Worm (Caenorhabditis elegans) whole organism, L1 larva: ENCODE results near the gene bgnt-1.1.

Source experiments
- C04F5.9 ChIP-seq: sonication (generic microtip); optimal IDR thresholded peaks from 2 replicates; lab custom pipeline; 2016; ENCODE audit warnings: missing genetic modification characterization, missing compliant biosample characterization
- C34B4.2 ChIP-seq: sonication (generic microtip); optimal IDR thresholded peaks from 2 replicates; lab custom pipeline; 2017; ENCODE audit warnings: mild to moderate bottlenecking, missing genetic modification characterization, missing compliant biosample characterization
- F16B12.6 ChIP-seq: fragments of 150-350 bp; optimal IDR thresholded peaks from 2 replicates; lab custom pipeline; 2014; ENCODE audit warnings: missing biosample characterization, missing genetic modification characterization
- ama-1 ChIP-seq: fragments of 150-350 bp; optimal IDR thresholded peaks from 2 replicates; lab custom pipeline; 2014
- ceh-8 ChIP-seq: fragments of 200-800 bp; sonication (Bioruptor generic); optimal IDR thresholded peaks from 2 replicates; lab custom pipeline; 2018; ENCODE audit warnings: mild to moderate bottlenecking, missing genetic modification characterization, moderate library complexity, missing compliant biosample characterization
- ceh-90 ChIP-seq: sonication (generic microtip); optimal IDR thresholded peaks from 2 replicates; lab custom pipeline; 2016; ENCODE audit warnings: missing genetic modification characterization, missing compliant biosample characterization
- ces-1 ChIP-seq: fragments of 150-350 bp; optimal IDR thresholded peaks from 2 replicates; lab custom pipeline; 2014; ENCODE audit warnings: missing biosample characterization, missing genetic modification reagents, missing genetic modification characterization
- dsc-1 ChIP-seq: sonication (generic microtip); optimal IDR thresholded peaks from 2 replicates; lab custom pipeline; 2016; ENCODE audit warnings: mild to moderate bottlenecking, missing genetic modification characterization, missing compliant biosample characterization
- efl-1 ChIP-seq, 4 experiments: fragments of 150-350 bp; optimal IDR thresholded peaks in 3 of 4; peaks in 1 of 4; 1 replicate in 1 of 4; 2 replicates in 3 of 4; lab custom pipeline; 2014; ENCODE audit warnings: missing biosample characterization in 2 of 4, missing genetic modification characterization in 2 of 4, missing genetic modification reagents in 2 of 4
- efl-3 ChIP-seq: fragments of 200-800 bp; sonication (Bioruptor generic); optimal IDR thresholded peaks from 2 replicates; lab custom pipeline; 2018; ENCODE audit warnings: mild to moderate bottlenecking, missing genetic modification characterization, missing compliant biosample characterization
- elt-2 ChIP-seq: sonication (generic microtip); optimal IDR thresholded peaks from 2 replicates; lab custom pipeline; 2016; ENCODE audit warnings: missing genetic modification characterization, mild to moderate bottlenecking, inconsistent platforms, missing compliant biosample characterization, missing genetic modification reagents
- fkh-10 ChIP-seq: sonication (generic microtip); optimal IDR thresholded peaks from 2 replicates; lab custom pipeline; 2017; ENCODE audit warnings: missing biosample characterization, missing genetic modification reagents, missing genetic modification characterization
- fkh-4 ChIP-seq: sonication (generic microtip); optimal IDR thresholded peaks from 2 replicates; lab custom pipeline; 2016; ENCODE audit warnings: missing compliant biosample characterization, missing genetic modification characterization, borderline replicate concordance
- hlh-4 ChIP-seq: sonication (generic microtip); optimal IDR thresholded peaks from 2 replicates; lab custom pipeline; 2016; ENCODE audit warnings: mild to moderate bottlenecking, missing genetic modification characterization, missing compliant biosample characterization
- hpl-2 ChIP-seq: fragments of 150-350 bp; optimal IDR thresholded peaks from 2 replicates; lab custom pipeline; 2014; ENCODE audit warnings: missing biosample characterization, missing genetic modification reagents, missing genetic modification characterization
- lin-14 ChIP-seq: fragments of 200-800 bp; sonication (Bioruptor generic); optimal IDR thresholded peaks from 2 replicates; lab custom pipeline; 2018; ENCODE audit warnings: mild to moderate bottlenecking, missing genetic modification characterization, moderate library complexity, missing compliant biosample characterization
- lin-35 ChIP-seq, 2 experiments: fragments of 150-350 bp; optimal IDR thresholded peaks; 2 replicates each; lab custom pipeline; 2014; ENCODE audit warnings: missing biosample characterization in 2 of 2, missing genetic modification characterization in 2 of 2, missing genetic modification reagents in 2 of 2
- lir-3 ChIP-seq: sonication (generic microtip); optimal IDR thresholded peaks from 2 replicates; lab custom pipeline; 2016; ENCODE audit warnings: mild to moderate bottlenecking, missing genetic modification characterization, moderate library complexity, missing compliant biosample characterization; ENCODE audit not compliant: poor library complexity
- nhr-12 ChIP-seq: sonication (generic microtip); optimal IDR thresholded peaks from 2 replicates; lab custom pipeline; 2017; ENCODE audit warnings: missing biosample characterization, missing genetic modification characterization
- nhr-19 ChIP-seq: fragments of 200-800 bp; sonication (Bioruptor generic); conservative IDR thresholded peaks from 2 replicates; pipeline ENCODE4 v1.3.6; 2022; ENCODE audit warnings: missing genetic modification characterization, missing compliant biosample characterization
- nhr-20 ChIP-seq: sonication (generic microtip); optimal IDR thresholded peaks from 2 replicates; lab custom pipeline; 2016; ENCODE audit warnings: mild to moderate bottlenecking, missing genetic modification characterization, missing compliant biosample characterization
- nhr-28 ChIP-seq: fragments of 150-350 bp; optimal IDR thresholded peaks from 2 replicates; lab custom pipeline; 2014; ENCODE audit warnings: missing biosample characterization, missing genetic modification characterization
- nhr-71 ChIP-seq: sonication (generic microtip); optimal IDR thresholded peaks from 2 replicates; lab custom pipeline; 2016; ENCODE audit warnings: mild to moderate bottlenecking, missing genetic modification characterization, moderate library complexity, missing compliant biosample characterization
- nhr-77 ChIP-seq: fragments of 150-350 bp; optimal IDR thresholded peaks from 2 replicates; lab custom pipeline; 2014; ENCODE audit warnings: missing biosample characterization, missing genetic modification characterization
- nhr-85 ChIP-seq: sonication (generic microtip); peaks from one replicate; lab custom pipeline; 2016; ENCODE audit warnings: missing genetic modification characterization, inconsistent platforms, missing compliant biosample characterization
- pag-3 ChIP-seq: sonication (generic microtip); optimal IDR thresholded peaks from 2 replicates; lab custom pipeline; 2017; ENCODE audit warnings: missing genetic modification characterization, mild to moderate bottlenecking, missing compliant biosample characterization, antibody characterized with exemption, borderline replicate concordance; ENCODE audit not compliant: insufficient read depth
- pqm-1 ChIP-seq: sonication (generic microtip); optimal IDR thresholded peaks from 3 replicates; lab custom pipeline; 2017; ENCODE audit warnings: missing biosample characterization, missing genetic modification characterization
- skn-1 ChIP-seq: fragments of 150-350 bp; optimal IDR thresholded peaks from 2 replicates; lab custom pipeline; 2014; ENCODE audit warnings: missing biosample characterization, missing genetic modification characterization
- sox-4 ChIP-seq: sonication (generic microtip); optimal IDR thresholded peaks from 2 replicates; lab custom pipeline; 2016; ENCODE audit warnings: missing genetic modification characterization, missing compliant biosample characterization
- sptf-1 ChIP-seq: fragments of 150-350 bp; optimal IDR thresholded peaks from 2 replicates; lab custom pipeline; 2014; ENCODE audit warnings: missing biosample characterization, missing genetic modification characterization
- unc-130 ChIP-seq: fragments of 150-350 bp; optimal IDR thresholded peaks from 2 replicates; lab custom pipeline; 2017; ENCODE audit warnings: missing biosample characterization, missing genetic modification characterization, inconsistent platforms
- unc-30 ChIP-seq: sonication (generic microtip); optimal IDR thresholded peaks from 2 replicates; lab custom pipeline; 2017; ENCODE audit warnings: missing biosample characterization, missing genetic modification characterization
- zag-1 ChIP-seq: fragments of 150-350 bp; optimal IDR thresholded peaks from 2 replicates; lab custom pipeline; 2014; ENCODE audit warnings: missing biosample characterization, missing genetic modification characterization
- ztf-11 ChIP-seq, 2 experiments: sonication (generic microtip); optimal IDR thresholded peaks; 2 replicates each; lab custom pipeline; 2016 to 2017; ENCODE audit warnings: missing genetic modification characterization in 2 of 2, missing biosample characterization in 1 of 2, missing compliant biosample characterization in 1 of 2

bgnt-1.1 gene

DNA sequence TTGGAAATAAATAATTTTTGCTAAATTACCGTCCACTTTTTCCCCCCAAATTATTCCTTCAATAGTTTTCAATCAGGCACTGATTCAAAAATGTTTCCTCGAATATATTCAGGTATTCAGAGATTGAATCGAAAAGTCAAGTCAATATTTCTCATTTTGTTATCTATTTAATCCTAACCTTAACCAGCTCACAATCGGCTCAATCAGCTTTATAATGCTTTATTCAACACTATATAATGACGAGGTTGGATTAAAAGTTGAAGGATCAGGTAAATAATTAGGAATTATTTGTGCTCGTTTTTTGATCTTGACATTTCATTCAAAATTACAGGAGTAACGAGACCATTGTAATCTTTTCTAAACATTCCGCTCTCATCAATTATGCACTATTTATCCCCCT lies 42.1 kb upstream of the bgnt-1.1 start:
- TF ChIP-seq unc-30 (tag; lab: Kevin White, UChicago), result no peak
- TF ChIP-seq ceh-90 (tag; lab: Kevin White, UChicago), result no peak
- TF ChIP-seq unc-130, result no peak
- TF ChIP-seq ama-1 (lab: Kevin White, UChicago), result no peak
- no peak for TF ChIP-seq F16B12.6 (tag; lab: Kevin White, UChicago)
- peak; percentile 64 for TF ChIP-seq dsc-1
- TF ChIP-seq zag-1 (tag; lab: Kevin White, UChicago), result no peak
- peak; percentile 65 for TF ChIP-seq sox-4

DNA sequence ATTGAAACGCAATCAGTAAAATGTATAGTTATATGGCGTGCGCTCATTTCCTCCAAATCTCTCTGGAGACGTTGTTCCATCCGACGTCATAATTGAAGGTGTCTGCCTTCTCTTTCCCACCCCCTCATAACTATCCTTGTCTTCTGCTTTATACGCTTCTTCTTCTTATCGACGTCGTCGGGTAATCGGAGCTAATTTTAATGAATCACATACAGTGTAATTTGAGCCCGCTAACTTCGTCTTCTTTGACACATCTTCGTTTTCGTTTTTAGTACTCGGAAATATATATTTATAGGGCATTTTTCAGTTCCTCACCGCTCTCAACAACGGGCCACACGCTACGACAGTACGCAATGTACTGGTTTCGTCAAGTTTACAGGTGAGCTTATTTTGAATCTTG lies 36.2 kb upstream of the bgnt-1.1 start, which contains the start of gene ins-1:
Gene ins-1, plus strand, starts transcription at position 301 of the 400 bp plus-strand sequence.
- TF ChIP-seq nhr-85 (tag; lab: Kevin White, UChicago), result no peak
- no peak for TF ChIP-seq nhr-77 (tag; lab: Kevin White, UChicago)
- TF ChIP-seq unc-30 (tag; lab: Kevin White, UChicago), result no peak
- TF ChIP-seq nhr-28, result no peak
- TF ChIP-seq, all 84 proteins: peak for 0

DNA sequence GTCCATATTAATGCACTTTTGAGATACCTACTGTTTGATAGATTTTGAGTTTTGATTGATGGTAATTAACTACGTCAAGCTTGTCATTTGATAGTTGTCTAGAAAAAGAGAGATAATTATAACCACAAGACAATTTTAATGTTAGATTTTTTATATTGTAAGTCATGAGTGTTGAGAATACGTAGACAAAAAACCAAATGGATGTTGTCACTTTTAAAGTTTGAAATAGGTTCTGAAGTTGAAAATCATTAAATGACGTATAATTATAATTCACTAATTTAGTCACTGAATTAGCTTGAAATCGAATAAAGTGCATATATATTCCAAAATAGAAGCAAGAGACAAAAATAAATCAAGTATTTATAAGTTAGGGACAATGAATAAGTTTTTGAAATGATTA lies 35.5 kb upstream of the bgnt-1.1 start:
- TF ChIP-seq C04F5.9 (tag; lab: Kevin White, UChicago), result no peak
- no peak for TF ChIP-seq fkh-4 (tag; lab: Kevin White, UChicago)
- TF ChIP-seq skn-1 (tag; lab: Kevin White, UChicago), result no peak
- TF ChIP-seq hlh-4 (tag; lab: Kevin White, UChicago), result no peak
- no peak for TF ChIP-seq pag-3 (tag; lab: Kevin White, UChicago)
- TF ChIP-seq lir-3 (tag; lab: Kevin White, UChicago), result no peak
- TF ChIP-seq F16B12.6 (tag; lab: Kevin White, UChicago), result no peak
- no peak for TF ChIP-seq ces-1
- TF ChIP-seq nhr-71 (tag; lab: Kevin White, UChicago), result peak; percentile 44
- no peak for TF ChIP-seq ztf-11 (tag; optimal IDR thresholded peaks at IDR 0.05; lab: Kevin White, UChicago)
- no peak for TF ChIP-seq sptf-1 (tag; lab: Kevin White, UChicago)
- TF ChIP-seq ceh-8 (GFP tag; lab: Kevin White, UChicago), result peak; percentile 92
- no peak for TF ChIP-seq nhr-20 (tag; lab: Kevin White, UChicago)

DNA sequence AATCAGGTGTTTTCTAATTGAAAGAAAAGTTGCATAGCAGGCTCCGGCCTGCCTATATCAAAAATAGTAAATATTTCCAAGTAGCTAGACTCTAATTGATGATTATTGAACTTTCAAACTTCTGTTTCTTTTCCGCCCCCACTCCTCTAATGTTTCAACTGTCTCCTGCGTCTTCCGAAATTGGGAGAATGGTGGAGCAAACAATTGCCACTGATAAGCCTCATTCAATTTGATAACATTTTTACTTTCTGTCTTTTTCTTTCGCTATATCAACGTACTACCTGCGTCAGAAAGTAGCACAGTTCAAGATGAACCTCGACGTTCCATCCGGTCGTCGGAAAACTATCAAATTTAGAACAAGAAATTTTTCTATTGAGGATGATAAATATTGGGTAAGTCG lies 33.7 kb upstream of the bgnt-1.1 start, which contains the start of gene F13B12.3:
Gene F13B12.3, plus strand, starts transcription at position 223 of the 400 bp plus-strand sequence.
- TF ChIP-seq nhr-71 (tag; lab: Kevin White, UChicago) (no peak), fkh-10 (GFP tag; lab: Kevin White, UChicago) (no peak), efl-3 (GFP tag; lab: Kevin White, UChicago) (no peak), elt-2 (tag; lab: Kevin White, UChicago) (peak; percentile 62), nhr-12 (tag; lab: Kevin White, UChicago) (no peak), hpl-2 (GFP tag; lab: Kevin White, UChicago) (no peak), C04F5.9 (tag; lab: Kevin White, UChicago) (no peak), lin-35 (GFP tag; optimal IDR thresholded peaks at IDR 0.05; lab: Kevin White, UChicago) (no peak), C34B4.2 (tag; lab: Kevin White, UChicago) (no peak), pqm-1 (tag; lab: Kevin White, UChicago) (peak; percentile 53), lin-14 (GFP tag; lab: Kevin White, UChicago) (peak; percentile 1), nhr-77 (tag; lab: Kevin White, UChicago) (no peak)

- TF ChIP-seq nhr-19 (GFP tag; lab: Robert Waterston, UW) (no peak), efl-1 (optimal IDR thresholded peaks at IDR 0.05; lab: Kevin White, UChicago) (no peak), efl-1 (GFP tag; optimal IDR thresholded peaks at IDR 0.05 in 1 of 2; lab: Kevin White, UChicago) (peak in 1 of 2 experiments; percentile 71), fkh-10 (GFP tag; lab: Kevin White, UChicago) (no peak), lin-35 (GFP tag; optimal IDR thresholded peaks at IDR 0.05; lab: Kevin White, UChicago) (no peak), efl-3 (GFP tag; lab: Kevin White, UChicago) (no peak), sox-4 (no peak)
- TF ChIP-seq, all 84 proteins: peak for 1
Measured at ce11 chrIV:10442904-10443303, 29.7 kb upstream of the bgnt-1.1 start.
